Worm (Caenorhabditis elegans): Measurements from ENCODE around the gene srz-44.

ce11 chrV:15661580-15661979 lies 22.8 kb upstream of the srz-44 start:
- TF ChIP-seq unc-39 (tag; optimal IDR thresholded peaks at IDR 0.05) (no peak), unc-62 (GFP tag; optimal IDR thresholded peaks at IDR 0.05) (no peak), nhr-12 (tag; optimal IDR thresholded peaks at IDR 0.05) (no peak), blmp-1 (tag; optimal IDR thresholded peaks at IDR 0.05) (no peak)

Measured in whole organism, mixed stage, embryonic.